Fruit fly (Drosophila melanogaster) whole organism, prepupa: Measurements from ENCODE around the gene Mnr.

Source experiments
- CG10631 ChIP-seq: fragments of 200-800 bp; sonication (Bioruptor generic); optimal IDR thresholded peaks from 2 replicates; lab custom pipeline; 2016; ENCODE audit warnings: missing biosample characterization, missing genetic modification characterization
- CG10669 ChIP-seq: fragments of 200-800 bp; sonication (Bioruptor generic); optimal IDR thresholded peaks from 3 replicates; lab custom pipeline; 2018; ENCODE audit warnings: missing biosample characterization, mild to moderate bottlenecking, missing genetic modification characterization, moderate library complexity
- CG11294 ChIP-seq: fragments of 200-800 bp; sonication (Bioruptor generic); IDR thresholded peaks from 2 replicates; pipeline ENCODE4 v1.3.6; 2022; ENCODE audit warnings: missing biosample characterization, missing genetic modification characterization
- CG11902 ChIP-seq: fragments of 200-800 bp; sonication (Bioruptor generic); optimal IDR thresholded peaks from 3 replicates; lab custom pipeline; 2016; ENCODE audit warnings: missing biosample characterization, missing genetic modification characterization
- CG1621 ChIP-seq: fragments of 200-800 bp; sonication (Bioruptor generic); optimal IDR thresholded peaks from 3 replicates; lab custom pipeline; 2018; ENCODE audit warnings: missing biosample characterization, mild to moderate bottlenecking, missing genetic modification characterization
- CG16779 ChIP-seq: fragments of 200-800 bp; sonication (Bioruptor generic); optimal IDR thresholded peaks from 3 replicates; lab custom pipeline; 2017; ENCODE audit warnings: missing biosample characterization, mild to moderate bottlenecking, missing genetic modification characterization
- CG3032 ChIP-seq: fragments of 200-800 bp; optimal IDR thresholded peaks from 2 replicates; lab custom pipeline; 2019; ENCODE audit warnings: missing biosample characterization, mild to moderate bottlenecking, missing genetic modification characterization, moderate library complexity
- CG31627 ChIP-seq: fragments of 200-800 bp; sonication (Bioruptor generic); optimal IDR thresholded peaks from 3 replicates; lab custom pipeline; 2016; ENCODE audit warnings: missing biosample characterization, missing genetic modification characterization
- CG32006 ChIP-seq: fragments of 200-800 bp; sonication (Bioruptor generic); optimal IDR thresholded peaks from 3 replicates; lab custom pipeline; 2017; ENCODE audit warnings: missing biosample characterization, mild to moderate bottlenecking, missing genetic modification characterization
- CG34406 ChIP-seq: fragments of 200-800 bp; sonication (Bioruptor generic); optimal IDR thresholded peaks from 3 replicates; lab custom pipeline; 2016; ENCODE audit warnings: missing biosample characterization, missing genetic modification characterization
- CG3919 ChIP-seq: fragments of 200-800 bp; sonication (Bioruptor generic); optimal IDR thresholded peaks from 3 replicates; lab custom pipeline; 2016; ENCODE audit warnings: missing biosample characterization, missing genetic modification characterization
- CG4318 ChIP-seq: fragments of 200-800 bp; sonication (Bioruptor generic); optimal IDR thresholded peaks from 3 replicates; lab custom pipeline; 2017; ENCODE audit warnings: missing biosample characterization, mild to moderate bottlenecking, missing genetic modification characterization
- CG6163 ChIP-seq: fragments of 200-800 bp; sonication (Bioruptor generic); IDR thresholded peaks from 3 replicates; pipeline ENCODE4 v1.3.6; 2022; ENCODE audit warnings: missing biosample characterization, missing genetic modification characterization
- CG6276 ChIP-seq: fragments of 200-800 bp; sonication (Bioruptor generic); optimal IDR thresholded peaks from 2 replicates; lab custom pipeline; 2017; ENCODE audit warnings: missing biosample characterization, mild to moderate bottlenecking, missing genetic modification characterization
- CG6792 ChIP-seq: fragments of 200-800 bp; sonication (Bioruptor generic); optimal IDR thresholded peaks from 3 replicates; lab custom pipeline; 2016; ENCODE audit warnings: missing biosample characterization, missing genetic modification characterization
- CG6808 ChIP-seq: fragments of 200-800 bp; sonication (Bioruptor generic); optimal IDR thresholded peaks from 3 replicates; lab custom pipeline; 2017; ENCODE audit warnings: missing biosample characterization, missing genetic modification characterization, mild to moderate bottlenecking, moderate library complexity, missing genetic modification reagents
- CG6854 ChIP-seq: fragments of 200-800 bp; sonication (Bioruptor generic); optimal IDR thresholded peaks from 2 replicates; lab custom pipeline; 2017; ENCODE audit warnings: missing biosample characterization, mild to moderate bottlenecking, missing genetic modification characterization
- CG7368 ChIP-seq: fragments of 200-800 bp; sonication (Bioruptor generic); optimal IDR thresholded peaks from 3 replicates; lab custom pipeline; 2016; ENCODE audit warnings: missing biosample characterization, missing genetic modification characterization
- CG8119 ChIP-seq: fragments of 200-800 bp; sonication (Bioruptor generic); IDR thresholded peaks from 3 replicates; pipeline ENCODE4 v1.3.6; 2022; ENCODE audit warnings: missing biosample characterization, missing genetic modification characterization
- CG8319 ChIP-seq: fragments of 200-800 bp; sonication (Bioruptor generic); optimal IDR thresholded peaks from 3 replicates; lab custom pipeline; 2016; ENCODE audit warnings: missing biosample characterization, missing genetic modification characterization
- CG9139 ChIP-seq: fragments of 200-800 bp; sonication (Bioruptor generic); optimal IDR thresholded peaks from 3 replicates; lab custom pipeline; 2017; ENCODE audit warnings: missing biosample characterization, mild to moderate bottlenecking, missing genetic modification characterization
- Eip75B ChIP-seq: fragments of 200-800 bp; sonication (Bioruptor generic); optimal IDR thresholded peaks from 3 replicates; lab custom pipeline; 2016; ENCODE audit warnings: missing biosample characterization, missing genetic modification characterization
- Eip78C ChIP-seq: fragments of 200-800 bp; sonication (Bioruptor generic); peaks from one replicate; lab custom pipeline; 2016; ENCODE audit warnings: missing biosample characterization, missing genetic modification characterization
- Eip93F ChIP-seq: fragments of 200-800 bp; sonication (Bioruptor generic); optimal IDR thresholded peaks from 2 replicates; lab custom pipeline; 2016; ENCODE audit warnings: missing biosample characterization, mild to moderate bottlenecking, missing genetic modification characterization
- Ets21C ChIP-seq: fragments of 200-800 bp; sonication (Bioruptor generic); optimal IDR thresholded peaks from 3 replicates; lab custom pipeline; 2016; ENCODE audit warnings: missing biosample characterization, missing genetic modification characterization
- Ets96B ChIP-seq: fragments of 200-800 bp; optimal IDR thresholded peaks from 2 replicates; lab custom pipeline; 2019; ENCODE audit warnings: missing biosample characterization, mild to moderate bottlenecking, missing genetic modification characterization, moderate library complexity
- Gug ChIP-seq: fragments of 200-800 bp; sonication (Bioruptor generic); IDR thresholded peaks from 2 replicates; pipeline ENCODE4 v1.3.6; 2022; ENCODE audit warnings: missing biosample characterization, missing genetic modification characterization
- Hr38 ChIP-seq: sonication (Bioruptor generic); optimal IDR thresholded peaks from 2 replicates; lab custom pipeline; 2016; ENCODE audit warnings: missing biosample characterization, missing genetic modification characterization
- Hr39 ChIP-seq: fragments of 200-800 bp; sonication (Bioruptor generic); optimal IDR thresholded peaks from 2 replicates; lab custom pipeline; 2016; ENCODE audit warnings: missing biosample characterization, missing genetic modification characterization
- Hr4 ChIP-seq: fragments of 200-800 bp; sonication (Bioruptor generic); optimal IDR thresholded peaks from 3 replicates; lab custom pipeline; 2016; ENCODE audit warnings: missing biosample characterization, missing genetic modification characterization
- Lpt ChIP-seq: fragments of 200-800 bp; sonication (Bioruptor generic); optimal IDR thresholded peaks from 3 replicates; lab custom pipeline; 2016; ENCODE audit warnings: missing biosample characterization, missing genetic modification characterization
- Met ChIP-seq: fragments of 200-800 bp; sonication (Bioruptor generic); optimal IDR thresholded peaks from 3 replicates; lab custom pipeline; 2016; ENCODE audit warnings: missing biosample characterization, missing genetic modification characterization
- OdsH ChIP-seq: fragments of 200-800 bp; sonication (Bioruptor generic); optimal IDR thresholded peaks from 3 replicates; lab custom pipeline; 2016; ENCODE audit warnings: missing biosample characterization, missing genetic modification characterization
- Smox ChIP-seq: fragments of 200-800 bp; sonication (Bioruptor generic); optimal IDR thresholded peaks from 3 replicates; lab custom pipeline; 2016; ENCODE audit warnings: missing biosample characterization, missing genetic modification characterization
- Sox102F ChIP-seq: fragments of 200-800 bp; sonication (Bioruptor generic); optimal IDR thresholded peaks from 2 replicates; lab custom pipeline; 2016; ENCODE audit warnings: missing biosample characterization, mild to moderate bottlenecking, missing genetic modification characterization
- Sox14 ChIP-seq: fragments of 200-800 bp; sonication (Bioruptor generic); optimal IDR thresholded peaks from 3 replicates; lab custom pipeline; 2016; ENCODE audit warnings: missing biosample characterization, missing genetic modification characterization
- achi ChIP-seq: fragments of 200-800 bp; sonication (Bioruptor generic); optimal IDR thresholded peaks from 3 replicates; lab custom pipeline; 2016; ENCODE audit warnings: missing biosample characterization, missing genetic modification characterization
- cyc ChIP-seq: fragments of 200-800 bp; sonication (Bioruptor generic); optimal IDR thresholded peaks from 3 replicates; lab custom pipeline; 2016; ENCODE audit warnings: missing biosample characterization, missing genetic modification characterization
- dac ChIP-seq: fragments of 200-800 bp; sonication (Bioruptor generic); optimal IDR thresholded peaks from 2 replicates; lab custom pipeline; 2017; ENCODE audit warnings: missing biosample characterization, mild to moderate bottlenecking, missing genetic modification characterization
- dsx ChIP-seq: fragments of 200-800 bp; optimal IDR thresholded peaks from 3 replicates; lab custom pipeline; 2019; ENCODE audit warnings: missing biosample characterization, mild to moderate bottlenecking, missing genetic modification characterization, moderate library complexity; ENCODE audit not compliant: poor library complexity, severe bottlenecking
- eg ChIP-seq: fragments of 200-800 bp; sonication (Bioruptor generic); IDR thresholded peaks from 3 replicates; pipeline ENCODE4 v1.3.6; 2022; ENCODE audit warnings: missing biosample characterization, missing genetic modification characterization
- esn ChIP-seq: fragments of 200-800 bp; sonication (Bioruptor generic); optimal IDR thresholded peaks from 2 replicates; lab custom pipeline; 2016; ENCODE audit warnings: missing biosample characterization, mild to moderate bottlenecking, missing genetic modification characterization, moderate library complexity
- fd59A ChIP-seq: fragments of 200-800 bp; sonication (Bioruptor generic); optimal IDR thresholded peaks from 2 replicates; lab custom pipeline; 2017; ENCODE audit warnings: missing biosample characterization, mild to moderate bottlenecking, missing genetic modification characterization, missing genetic modification reagents
- fkh ChIP-seq: fragments of 200-800 bp; sonication (Bioruptor generic); optimal IDR thresholded peaks from 3 replicates; lab custom pipeline; 2017; ENCODE audit warnings: missing biosample characterization, mild to moderate bottlenecking, missing genetic modification characterization, moderate library complexity
- lz ChIP-seq: fragments of 200-800 bp; sonication (Bioruptor generic); optimal IDR thresholded peaks from 3 replicates; lab custom pipeline; 2016; ENCODE audit warnings: missing biosample characterization, missing genetic modification characterization
- pdm3 ChIP-seq: fragments of 200-800 bp; sonication (Bioruptor generic); optimal IDR thresholded peaks from 3 replicates; lab custom pipeline; 2016; ENCODE audit warnings: missing biosample characterization, missing genetic modification characterization
- salr ChIP-seq, 2 experiments: fragments of 200-800 bp; sonication (Bioruptor generic); optimal IDR thresholded peaks; 3 replicates each; lab custom pipeline; 2016 to 2018; ENCODE audit warnings: missing biosample characterization in 2 of 2, missing genetic modification characterization in 2 of 2, mild to moderate bottlenecking in 1 of 2
- spab ChIP-seq: fragments of 200-800 bp; sonication (Bioruptor generic); optimal IDR thresholded peaks from 2 replicates; lab custom pipeline; 2017; ENCODE audit warnings: missing biosample characterization, mild to moderate bottlenecking, missing genetic modification characterization, missing genetic modification reagents
- svp ChIP-seq: fragments of 200-800 bp; sonication (Bioruptor generic); peaks from one replicate; lab custom pipeline; 2016; ENCODE audit warnings: missing biosample characterization, missing genetic modification characterization
- topi ChIP-seq: fragments of 200-800 bp; sonication (Bioruptor generic); optimal IDR thresholded peaks from 3 replicates; lab custom pipeline; 2016; ENCODE audit warnings: missing biosample characterization, missing genetic modification characterization

Gene Mnr

dm6 chrX:21281039-21281911, at the start of gene Mnr:
Gene Mnr, minus strand, starts transcription at chrX:21281171.
- TF ChIP-seq topi (peak; percentile 54), CG8319 (GFP tag; lab: Kevin White, UChicago) (no peak), CG7368 (no peak), lz (GFP tag; lab: Kevin White, UChicago) (peak; percentile 46), Ets21C (GFP tag; lab: Kevin White, UChicago) (peak; percentile 51), Hr4 (GFP tag; lab: Kevin White, UChicago) (peak; percentile 40), dsx (GFP tag; lab: Kevin White, UChicago) (peak; percentile 29), Eip75B (GFP tag; lab: Kevin White, UChicago) (peak; percentile 15), CG10631 (peak; percentile 17), eg (GFP tag; lab: Robert Waterston, UW) (peak; percentile 54; the same call in 2 of the 3 replicates), CG9139 (GFP tag; lab: Kevin White, UChicago) (no peak), esn (GFP tag; lab: Kevin White, UChicago) (peak; percentile 46), Smox (GFP tag; lab: Kevin White, UChicago) (peak; percentile 41), cyc (GFP tag; lab: Kevin White, UChicago) (peak; percentile 37), CG6276 (GFP tag; lab: Kevin White, UChicago) (no peak), achi (GFP tag; lab: Kevin White, UChicago) (peak; percentile 18), Ets96B (tag; lab: Kevin White, UChicago) (no peak), CG31627 (GFP tag; lab: Kevin White, UChicago) (peak; percentile 46), OdsH (GFP tag; lab: Kevin White, UChicago) (peak; percentile 43), CG8119 (GFP tag; lab: Robert Waterston, UW) (no peak; the same call in 2 of the 3 replicates), Hr38 (GFP tag; lab: Kevin White, UChicago) (no peak), fkh (GFP tag; lab: Kevin White, UChicago) (peak; percentile 27), Hr39 (GFP tag; lab: Kevin White, UChicago) (peak; percentile 58), CG16779 (tag; lab: Kevin White, UChicago) (no peak), Eip78C (GFP tag; lab: Kevin White, UChicago) (peak; percentile 85), CG6163 (GFP tag; lab: Robert Waterston, UW) (peak; percentile 47; the same call in 1 of the 3 replicates), spab (GFP tag; lab: Kevin White, UChicago) (no peak), salr (GFP tag; optimal IDR thresholded peaks at IDR 0.05; lab: Kevin White, UChicago) (peak in 1 of 2 experiments; percentile 58), pdm3 (GFP tag; lab: Kevin White, UChicago) (peak; percentile 50), Gug (no peak), CG11902 (GFP tag; lab: Kevin White, UChicago) (peak; percentile 16), CG34406 (GFP tag; lab: Kevin White, UChicago) (peak; percentile 47), dac (no peak), CG11294 (GFP tag; lab: Robert Waterston, UW) (no peak), Lpt (GFP tag; lab: Kevin White, UChicago) (no peak), CG3032 (tag; lab: Kevin White, UChicago) (peak; percentile 13), CG6854 (GFP tag; lab: Kevin White, UChicago) (no peak), CG6808 (peak; percentile 19), Sox102F (GFP tag; lab: Kevin White, UChicago) (peak; percentile 52), CG3919 (peak; percentile 15), CG10669 (GFP tag; lab: Kevin White, UChicago) (peak; percentile 16), CG1621 (peak; percentile 17), CG32006 (GFP tag; lab: Kevin White, UChicago) (peak; percentile 71), CG4318 (GFP tag; lab: Kevin White, UChicago) (peak; percentile 30), Eip93F (no peak), CG6792 (GFP tag; lab: Kevin White, UChicago) (no peak), Met (peak; percentile 57), Sox14 (GFP tag; lab: Kevin White, UChicago) (peak; percentile 2), fd59A (peak; percentile 12), svp (peak; percentile 84)
